Worm (Caenorhabditis elegans): Measurements from ENCODE around the gene srw-79.

srw-79 gene

DNA sequence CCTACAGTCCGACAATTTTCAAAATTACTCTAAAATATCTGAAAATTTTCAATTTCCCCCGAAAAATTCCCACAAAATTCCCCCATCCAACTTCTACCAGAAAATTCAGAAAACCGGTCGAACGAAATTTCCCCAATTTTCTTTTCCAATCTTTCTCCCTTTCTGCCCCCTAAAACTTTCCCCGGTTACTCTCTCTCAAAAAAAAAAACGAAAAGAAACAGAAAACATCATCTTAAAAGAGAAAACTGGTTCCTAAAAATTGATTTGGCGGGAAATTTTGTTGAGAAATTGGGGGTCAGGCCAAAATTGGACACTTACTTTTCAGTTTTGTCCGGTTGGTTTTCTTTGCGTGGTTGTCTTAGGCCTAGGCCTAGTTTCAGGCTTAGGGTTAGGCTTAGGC lies 31.1 kb downstream of the srw-79 start:
- TF ChIP-seq nhr-76 (tag; optimal IDR thresholded peaks at IDR 0.05) (no peak), snpc-4 (tag; optimal IDR thresholded peaks at IDR 0.05) (no peak), ceh-28 (tag; optimal IDR thresholded peaks at IDR 0.05) (no peak)

DNA sequence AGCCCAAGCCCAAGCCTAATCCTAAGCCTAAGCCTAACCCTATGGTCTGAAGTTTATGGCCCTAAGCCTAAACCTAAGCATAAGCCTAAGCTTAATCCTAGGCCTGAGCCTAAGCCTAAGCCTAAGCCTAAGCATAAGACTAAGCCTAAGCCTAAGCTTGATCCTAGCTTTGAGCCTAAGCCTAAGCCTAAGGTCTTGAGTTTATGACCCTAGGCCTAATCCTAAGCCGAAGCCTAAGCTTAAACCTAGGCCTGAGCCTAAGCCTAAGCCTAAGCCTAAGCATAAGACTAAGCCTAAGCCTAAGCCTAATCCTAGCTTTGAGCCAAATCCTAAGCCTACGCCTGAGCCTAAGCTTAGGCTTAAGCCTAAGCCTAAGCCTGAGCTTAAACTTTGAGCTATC lies 32.5 kb downstream of the srw-79 start:
- TF ChIP-seq nhr-12 (tag; optimal IDR thresholded peaks at IDR 0.05) (no peak), nhr-11 (tag; optimal IDR thresholded peaks at IDR 0.05) (no peak), nhr-77 (tag; optimal IDR thresholded peaks at IDR 0.05) (no peak), fos-1 (tag; optimal IDR thresholded peaks at IDR 0.05) (no peak), sea-2 (GFP tag; optimal IDR thresholded peaks at IDR 0.05) (no peak), nhr-237 (tag; optimal IDR thresholded peaks at IDR 0.05) (no peak), unc-62 (GFP tag; optimal IDR thresholded peaks at IDR 0.05) (no peak)

DNA sequence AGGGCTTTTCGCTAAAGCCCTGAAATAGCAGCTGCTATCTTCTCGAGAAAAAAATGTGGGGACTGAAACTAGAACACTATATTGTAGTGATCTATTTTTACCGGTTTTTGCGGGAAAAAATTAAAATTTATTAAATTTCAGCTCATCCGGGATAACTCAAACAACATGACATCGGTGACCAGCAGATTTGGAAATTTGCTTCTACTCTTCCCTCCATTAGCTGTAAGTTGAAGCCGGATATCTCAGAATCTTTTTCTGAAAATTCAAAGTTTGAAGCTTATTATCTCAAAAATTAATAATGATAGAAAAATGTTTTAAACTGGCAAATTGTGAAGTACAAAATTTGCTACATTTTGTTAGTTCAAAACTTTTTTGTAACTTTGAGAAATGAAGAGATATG lies 37.8 kb downstream of the srw-79 start:
- TF ChIP-seq nhr-28 (tag; optimal IDR thresholded peaks at IDR 0.05) (no peak), nhr-77 (tag; optimal IDR thresholded peaks at IDR 0.05) (no peak), nhr-23 (tag; optimal IDR thresholded peaks at IDR 0.05) (no peak), ama-1 (optimal IDR thresholded peaks at IDR 0.05) (no peak), nhr-67 (tag; optimal IDR thresholded peaks at IDR 0.05) (no peak), fkh-10 (GFP tag; optimal IDR thresholded peaks at IDR 0.05) (no peak), nhr-11 (tag; optimal IDR thresholded peaks at IDR 0.05) (no peak), elt-3 (tag; optimal IDR thresholded peaks at IDR 0.05) (no peak), daf-12 (tag; optimal IDR thresholded peaks at IDR 0.05) (no peak), lin-39 (tag; optimal IDR thresholded peaks at IDR 0.05) (no peak)

DNA sequence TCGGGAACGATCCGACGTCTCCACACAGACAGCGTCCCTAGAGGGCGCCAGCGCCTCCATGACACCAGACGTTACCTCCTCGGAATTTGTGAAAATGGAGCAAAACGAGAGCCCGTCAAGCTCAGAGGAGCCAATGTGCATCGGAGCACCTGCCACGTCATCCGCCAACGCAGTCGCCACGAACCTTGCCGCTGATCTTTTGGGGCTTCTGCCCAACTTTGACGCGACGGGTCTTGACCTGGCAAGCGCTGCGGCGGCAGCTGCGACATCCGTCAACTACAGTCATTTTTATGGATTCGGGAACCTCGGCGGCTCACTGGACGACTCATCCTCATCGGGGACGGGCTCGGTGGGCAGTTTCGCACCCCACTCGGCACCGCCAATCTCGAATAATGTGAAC lies 38.9 kb downstream of the srw-79 start:
- no peak for TF ChIP-seq nhr-76 (tag; optimal IDR thresholded peaks at IDR 0.05)
- TF ChIP-seq ceh-82 (tag; optimal IDR thresholded peaks at IDR 0.05), result no peak
- TF ChIP-seq ceh-16 (tag; optimal IDR thresholded peaks at IDR 0.05), result no peak
- TF ChIP-seq nhr-11 (tag; optimal IDR thresholded peaks at IDR 0.05), result no peak
- no peak for TF ChIP-seq pha-4 (tag; optimal IDR thresholded peaks at IDR 0.05)
- no peak for TF ChIP-seq daf-12 (tag; optimal IDR thresholded peaks at IDR 0.05)
- no peak for TF ChIP-seq nhr-43 (tag; optimal IDR thresholded peaks at IDR 0.05; ENCODE audit: poor library complexity, severe bottlenecking)
- no peak for TF ChIP-seq zag-1 (tag; optimal IDR thresholded peaks at IDR 0.05)
- TF ChIP-seq nhr-67 (tag; optimal IDR thresholded peaks at IDR 0.05), result no peak
- TF ChIP-seq fos-1 (tag; optimal IDR thresholded peaks at IDR 0.05), result no peak
- no peak for TF ChIP-seq ama-1 (optimal IDR thresholded peaks at IDR 0.05)
- no peak for TF ChIP-seq jun-1 (tag; optimal IDR thresholded peaks at IDR 0.05)

DNA sequence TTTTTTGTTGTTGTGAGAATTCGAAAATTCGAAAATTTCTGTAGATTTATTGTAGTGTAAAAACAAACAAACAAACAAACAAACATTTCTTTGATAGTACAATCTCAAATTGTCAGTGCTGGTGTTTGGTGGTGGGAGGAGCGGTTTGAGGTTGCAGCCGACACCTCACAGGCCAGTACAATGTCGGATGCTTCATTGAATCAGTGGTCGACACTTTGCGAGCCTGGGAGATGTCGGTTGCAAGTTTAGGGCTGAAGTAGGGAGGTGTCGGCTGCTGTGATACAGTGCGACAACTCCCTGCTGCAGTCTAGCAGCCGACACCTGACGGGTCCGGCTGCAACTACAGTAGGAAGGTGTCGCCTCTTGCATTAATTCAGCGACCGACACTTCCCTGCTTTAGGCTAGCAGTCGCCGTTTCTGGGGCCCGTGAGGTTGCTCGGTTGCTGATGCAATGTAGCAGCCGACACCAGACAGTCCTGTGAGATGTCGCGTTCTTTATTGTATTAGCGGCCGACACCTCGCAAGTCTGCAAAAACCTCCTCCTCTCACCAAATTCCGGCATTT lies 39.5 kb downstream of the srw-79 start:
- TF ChIP-seq snpc-4 (tag; optimal IDR thresholded peaks at IDR 0.05), result peak; percentile 43
- TF ChIP-seq daf-12 (tag; optimal IDR thresholded peaks at IDR 0.05), result no peak

DNA sequence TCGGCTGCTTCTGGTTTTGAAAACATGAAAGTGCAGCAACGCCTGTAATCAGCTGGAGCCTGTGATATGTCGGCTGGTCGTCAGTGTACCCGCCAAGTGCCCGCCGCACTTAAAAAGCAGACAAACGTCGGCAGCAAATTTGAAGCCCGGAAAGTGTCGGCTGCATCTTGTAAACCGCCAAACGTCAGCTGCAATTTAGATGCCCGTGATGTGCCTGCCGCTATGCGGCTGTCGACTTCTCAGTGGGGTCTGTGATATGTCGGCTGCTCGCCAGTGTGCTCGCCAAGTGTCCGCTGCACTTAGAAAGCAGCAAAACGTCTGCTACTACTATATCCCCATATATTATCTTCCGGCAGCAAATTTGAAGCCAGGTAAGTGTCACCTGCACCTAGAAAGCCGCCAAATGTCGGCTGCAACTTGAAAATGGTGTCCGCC lies 40.6 kb downstream of the srw-79 start:
- TF ChIP-seq mdl-1 (tag; optimal IDR thresholded peaks at IDR 0.05), result no peak
- TF ChIP-seq snpc-4 (tag; optimal IDR thresholded peaks at IDR 0.05), result peak; percentile 24
- TF ChIP-seq ztf-4 (tag; optimal IDR thresholded peaks at IDR 0.05), result no peak
- TF ChIP-seq lin-39 (tag; optimal IDR thresholded peaks at IDR 0.05), result no peak
- TF ChIP-seq nhr-77 (tag; optimal IDR thresholded peaks at IDR 0.05), result no peak
- TF ChIP-seq ztf-11 (tag; optimal IDR thresholded peaks at IDR 0.05), result no peak

DNA sequence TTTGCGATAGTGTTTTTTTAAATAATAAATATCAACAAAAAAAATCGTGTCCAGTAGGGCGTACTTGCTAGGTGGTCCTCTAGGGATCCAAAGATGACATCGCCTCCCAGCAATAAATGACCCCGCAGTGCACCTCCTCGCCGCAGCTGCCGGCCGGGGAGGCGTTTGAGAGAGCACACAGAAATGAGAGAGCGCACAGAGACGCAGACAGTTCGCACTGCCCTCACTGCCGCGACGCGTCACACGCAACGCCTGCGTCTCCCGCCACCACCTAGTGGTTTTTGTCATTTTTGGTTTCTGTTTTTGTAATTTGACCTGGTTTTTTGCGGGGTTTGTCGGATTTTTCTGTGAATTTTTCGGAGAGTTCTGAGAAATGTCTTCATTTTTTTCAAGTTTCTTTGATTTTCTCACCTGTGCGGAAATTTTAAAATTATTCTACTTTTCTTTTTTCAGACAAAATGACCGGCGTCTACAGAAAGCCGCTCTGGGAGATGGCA lies 41.4 kb downstream of the srw-79 start, which contains the start of gene lido-7:
lido-7 (plus strand) TSS at position 447 of the 497 bp plus-strand sequence.
- TF ChIP-seq lin-15B (tag; optimal IDR thresholded peaks at IDR 0.05) (peak; percentile 58), hmg-11 (tag; optimal IDR thresholded peaks at IDR 0.05) (peak; percentile 64), nhr-43 (tag; optimal IDR thresholded peaks at IDR 0.05; ENCODE audit: poor library complexity, severe bottlenecking) (no peak), ceh-82 (tag; optimal IDR thresholded peaks at IDR 0.05) (no peak), lin-39 (tag; optimal IDR thresholded peaks at IDR 0.05) (peak; percentile 68), pha-4 (tag; optimal IDR thresholded peaks at IDR 0.05) (peak; percentile 44), nhr-23 (tag; optimal IDR thresholded peaks at IDR 0.05) (peak; percentile 15), nfya-1 (tag; optimal IDR thresholded peaks at IDR 0.05; ENCODE audit: insufficient read depth) (peak; percentile 51), elt-2 (tag; optimal IDR thresholded peaks at IDR 0.05) (peak; percentile 36)

Data from whole organism, L3 larva.